Fruit fly (Drosophila melanogaster) whole organism, adult: ENCODE results near the gene Vps15.

Experiments used
- CG11617 ChIP-seq: fragments of 200-800 bp; sonication (Bioruptor generic); optimal IDR thresholded peaks from 2 replicates; lab custom pipeline; 2017; ENCODE audit warnings: mild to moderate bottlenecking, missing biosample characterization, missing genetic modification reagents, missing genetic modification characterization
- CG12768 ChIP-seq: fragments of 200-800 bp; sonication (Bioruptor generic); optimal IDR thresholded peaks from 2 replicates; lab custom pipeline; 2017; ENCODE audit warnings: missing biosample characterization, missing genetic modification characterization, mild to moderate bottlenecking, moderate library complexity, missing genetic modification reagents
- CG14711 ChIP-seq: fragments of 200-800 bp; sonication (Bioruptor generic); optimal IDR thresholded peaks from 2 replicates; lab custom pipeline; 2018; ENCODE audit warnings: missing biosample characterization, mild to moderate bottlenecking, missing genetic modification characterization, moderate library complexity
- CG1620 ChIP-seq: fragments of 200-800 bp; sonication (Bioruptor generic); optimal IDR thresholded peaks from 2 replicates; lab custom pipeline; 2016; ENCODE audit warnings: missing biosample characterization, missing genetic modification characterization
- CG33017 ChIP-seq: fragments of 200-800 bp; sonication (Bioruptor generic); optimal IDR thresholded peaks from 2 replicates; lab custom pipeline; 2018; ENCODE audit warnings: missing biosample characterization, mild to moderate bottlenecking, missing genetic modification characterization, moderate library complexity
- CG7045 ChIP-seq: fragments of 200-800 bp; sonication (Bioruptor generic); optimal IDR thresholded peaks from 2 replicates; lab custom pipeline; 2017; ENCODE audit warnings: missing biosample characterization, mild to moderate bottlenecking, missing genetic modification characterization
- CG7101 ChIP-seq: fragments of 200-800 bp; sonication (Bioruptor generic); optimal IDR thresholded peaks from 2 replicates; lab custom pipeline; 2018; ENCODE audit warnings: missing biosample characterization, mild to moderate bottlenecking, missing genetic modification characterization, moderate library complexity
- Clk ChIP-seq: fragments of 200-800 bp; sonication (Bioruptor generic); optimal IDR thresholded peaks from 2 replicates; lab custom pipeline; 2017; ENCODE audit warnings: missing biosample characterization, missing genetic modification characterization
- Crg-1 ChIP-seq: fragments of 200-800 bp; sonication (Bioruptor generic); optimal IDR thresholded peaks from 2 replicates; lab custom pipeline; 2016; ENCODE audit warnings: missing biosample characterization, missing genetic modification characterization
- Hr96 ChIP-seq: fragments of 200-800 bp; sonication (Bioruptor generic); optimal IDR thresholded peaks from 2 replicates; lab custom pipeline; 2016; ENCODE audit warnings: missing biosample characterization, missing genetic modification characterization
- Mnt ChIP-seq: fragments of 200-800 bp; sonication (Bioruptor generic); optimal IDR thresholded peaks from 2 replicates; lab custom pipeline; 2016; ENCODE audit warnings: missing biosample characterization, mild to moderate bottlenecking, missing genetic modification characterization
- bab1 ChIP-seq: fragments of 200-800 bp; sonication (Bioruptor generic); optimal IDR thresholded peaks from 3 replicates; lab custom pipeline; 2019; ENCODE audit warnings: missing biosample characterization, mild to moderate bottlenecking, missing genetic modification characterization, moderate library complexity
- cic ChIP-seq: fragments of 200-800 bp; sonication (Bioruptor generic); optimal IDR thresholded peaks from 2 replicates; lab custom pipeline; 2017; ENCODE audit warnings: missing biosample characterization, mild to moderate bottlenecking, missing genetic modification characterization, moderate library complexity
- cnc ChIP-seq, 2 experiments: fragments of >200 bp; optimal IDR thresholded peaks; 2 replicates each; lab custom pipeline; 2017
- kay ChIP-seq: fragments of 200-800 bp; sonication (Bioruptor generic); peaks from one replicate; lab custom pipeline; 2016; ENCODE audit warnings: missing biosample characterization, missing genetic modification characterization, borderline replicate concordance
- ovo ChIP-seq: fragments of 200-800 bp; sonication (Bioruptor generic); optimal IDR thresholded peaks from 2 replicates; lab custom pipeline; 2016; ENCODE audit warnings: missing biosample characterization, missing genetic modification characterization
- pad ChIP-seq: fragments of 200-800 bp; sonication (Bioruptor generic); optimal IDR thresholded peaks from 3 replicates; lab custom pipeline; 2017; ENCODE audit warnings: missing biosample characterization, missing genetic modification characterization, mild to moderate bottlenecking, moderate library complexity, missing genetic modification reagents
- tj ChIP-seq: fragments of 200-800 bp; sonication (Bioruptor generic); optimal IDR thresholded peaks from 3 replicates; lab custom pipeline; 2017; ENCODE audit warnings: missing biosample characterization, mild to moderate bottlenecking, missing genetic modification characterization, moderate library complexity
- toe ChIP-seq: fragments of 200-800 bp; sonication (Bioruptor generic); optimal IDR thresholded peaks from 2 replicates; lab custom pipeline; 2016; ENCODE audit warnings: missing biosample characterization, missing genetic modification characterization

Gene Vps15

DNA sequence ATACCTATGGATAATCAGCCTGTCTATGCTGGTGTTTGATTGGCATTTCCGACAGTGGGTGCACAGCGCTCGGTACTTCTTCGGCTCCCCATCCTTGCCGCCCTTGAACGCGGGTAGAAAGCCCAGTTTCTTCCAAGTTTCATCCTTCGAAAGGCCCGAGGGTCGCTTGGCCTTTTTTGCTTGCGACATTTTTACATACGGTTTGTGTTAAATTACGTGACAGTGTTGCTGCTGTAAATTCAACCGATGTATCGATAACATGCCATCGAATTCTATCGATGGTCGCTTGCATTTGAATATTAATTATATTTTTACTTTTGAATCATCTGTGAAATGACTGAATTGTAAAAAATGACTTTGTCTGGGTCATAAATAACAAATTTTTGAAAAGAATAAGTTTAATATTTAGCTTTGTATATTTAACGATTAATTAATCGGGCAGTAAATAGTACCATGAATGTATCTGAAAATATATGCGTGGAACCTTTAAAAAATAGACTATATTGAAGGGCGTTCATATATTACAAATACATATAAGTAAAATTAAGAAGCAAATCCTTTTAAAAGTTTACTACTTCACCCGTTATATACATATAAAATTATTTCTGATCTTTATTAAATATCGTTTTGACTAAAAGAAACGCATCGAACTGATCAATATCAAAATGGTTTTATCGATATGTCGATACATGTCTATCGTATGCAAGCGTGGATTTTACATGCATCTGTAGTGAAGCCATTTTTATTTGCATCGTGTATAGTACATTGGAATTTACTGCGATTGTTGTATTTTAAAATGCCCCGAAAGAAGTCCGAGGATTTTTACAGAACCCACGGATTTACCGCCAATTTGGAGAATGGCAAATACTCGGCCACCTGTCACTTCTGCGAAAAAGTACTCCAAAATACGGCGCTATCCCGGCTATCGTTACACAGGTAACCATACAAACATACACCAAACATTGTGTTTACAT is 12.9 kb upstream of the Vps15 start, which contains the start of the genes Ibf2 and Ibf1:
Gene Ibf2 (minus strand): TSS at position 250 of the 974 bp plus-strand sequence.
Gene Ibf1 (plus strand): TSS at position 713 of the 974 bp plus-strand sequence.
- no peak for TF ChIP-seq CG7045 (GFP tag; lab: Kevin White, UChicago)
- no peak for TF ChIP-seq bab1 (GFP tag; lab: Kevin White, UChicago)
- no peak for TF ChIP-seq pad (GFP tag; lab: Kevin White, UChicago)
- no peak for TF ChIP-seq Crg-1
- TF ChIP-seq toe (GFP tag; lab: Kevin White, UChicago) = no peak
- no peak for TF ChIP-seq CG33017 (tag; lab: Kevin White, UChicago)
- no peak for TF ChIP-seq CG12768 (GFP tag; lab: Kevin White, UChicago)
- no peak for TF ChIP-seq ovo (GFP tag; lab: Kevin White, UChicago)

DNA sequence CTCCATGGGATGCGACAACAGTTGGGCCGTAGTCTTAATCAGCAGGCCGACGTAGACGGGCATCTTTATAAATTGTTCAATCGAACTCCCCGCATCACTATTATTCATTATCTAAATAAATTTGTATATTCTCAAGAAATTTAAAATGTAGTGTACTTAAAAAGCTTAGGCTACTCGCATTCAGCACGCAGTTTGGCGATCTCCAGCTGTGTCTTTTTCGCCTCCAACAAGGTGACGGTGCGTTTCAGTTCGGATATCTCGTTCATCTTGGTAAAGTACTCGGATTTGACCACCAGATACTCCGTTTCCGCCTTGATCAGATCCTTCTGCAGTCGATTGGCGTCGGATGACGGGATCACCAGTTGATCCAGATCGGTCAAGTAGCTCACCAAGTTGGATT is 11.9 kb upstream of the Vps15 start, which contains the start of gene CG16736:
Gene CG16736 (minus strand): TSS at position 101 of the 400 bp plus-strand sequence.
- TF ChIP-seq Crg-1 (no peak), CG1620 (GFP tag; lab: Kevin White, UChicago) (no peak), CG12768 (GFP tag; lab: Kevin White, UChicago) (no peak), cic (no peak), bab1 (GFP tag; lab: Kevin White, UChicago) (no peak), cnc (optimal IDR thresholded peaks at IDR 0.05; lab: Kevin White, UChicago) (no peak), CG33017 (tag; lab: Kevin White, UChicago) (no peak)

DNA sequence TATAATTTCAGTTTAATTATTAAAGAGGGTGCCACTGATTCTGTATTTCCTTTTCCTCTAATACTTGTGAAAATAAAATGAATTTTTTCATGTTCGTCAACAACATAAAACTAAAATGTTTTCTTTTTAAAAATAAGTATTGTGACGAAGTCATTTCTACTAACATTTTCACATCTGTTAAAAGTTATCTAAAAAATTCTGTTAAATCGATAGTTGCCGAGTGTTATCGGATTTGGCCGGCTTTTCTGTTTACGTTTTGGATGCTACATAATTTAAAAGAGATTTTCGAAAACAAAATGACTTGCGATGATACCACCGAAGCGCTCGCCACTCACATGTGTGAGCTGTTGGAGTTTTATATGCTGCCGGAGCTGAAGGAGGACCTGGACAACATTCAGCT is 9.1 kb upstream of the Vps15 start, which contains the start of gene CG16734:
Gene CG16734 (plus strand): TSS at position 255 of the 400 bp plus-strand sequence.
- TF ChIP-seq Hr96 (GFP tag; lab: Kevin White, UChicago) (no peak), tj (GFP tag; lab: Kevin White, UChicago) (no peak), CG11617 (GFP tag; lab: Kevin White, UChicago) (no peak), toe (GFP tag; lab: Kevin White, UChicago) (no peak), Clk (GFP tag; lab: Kevin White, UChicago) (no peak), Crg-1 (no peak), CG7101 (tag; lab: Kevin White, UChicago) (no peak), Mnt (no peak), cnc (optimal IDR thresholded peaks at IDR 0.05; lab: Kevin White, UChicago) (no peak), pad (GFP tag; lab: Kevin White, UChicago) (no peak), cic (no peak), CG1620 (GFP tag; lab: Kevin White, UChicago) (no peak), ovo (GFP tag; lab: Kevin White, UChicago) (no peak), kay (GFP tag; lab: Kevin White, UChicago) (no peak), CG14711 (tag; lab: Kevin White, UChicago) (no peak), CG33017 (tag; lab: Kevin White, UChicago) (no peak), CG12768 (GFP tag; lab: Kevin White, UChicago) (no peak)

DNA sequence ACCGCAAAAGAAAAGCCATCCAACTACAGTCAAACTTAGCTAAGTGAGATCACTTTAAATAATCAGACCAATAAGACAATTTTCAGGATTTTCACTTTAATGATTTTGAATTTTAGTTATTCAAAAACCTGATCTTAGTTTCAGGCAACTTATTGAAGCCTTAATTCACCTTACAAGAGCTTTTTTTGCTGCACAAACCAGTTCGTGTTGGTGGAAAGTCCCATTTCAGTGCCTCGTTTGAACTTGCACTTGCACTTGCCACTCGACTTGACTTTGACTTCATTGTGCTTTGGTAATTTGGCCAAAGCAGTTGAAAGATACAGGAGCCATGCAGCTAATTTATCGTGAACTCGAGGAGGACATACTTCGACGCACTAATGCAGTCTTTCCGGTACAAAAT is 5.9 kb upstream of the Vps15 start, which contains the start of gene St2:
Gene St2 (plus strand): TSS at position 301 of the 400 bp plus-strand sequence.
- TF ChIP-seq bab1 (GFP tag; lab: Kevin White, UChicago) (no peak), Hr96 (GFP tag; lab: Kevin White, UChicago) (no peak), cnc (optimal IDR thresholded peaks at IDR 0.05; lab: Kevin White, UChicago) (no peak), ovo (GFP tag; lab: Kevin White, UChicago) (no peak), Crg-1 (no peak), cic (no peak), tj (GFP tag; lab: Kevin White, UChicago) (no peak), CG7101 (tag; lab: Kevin White, UChicago) (no peak)

DNA sequence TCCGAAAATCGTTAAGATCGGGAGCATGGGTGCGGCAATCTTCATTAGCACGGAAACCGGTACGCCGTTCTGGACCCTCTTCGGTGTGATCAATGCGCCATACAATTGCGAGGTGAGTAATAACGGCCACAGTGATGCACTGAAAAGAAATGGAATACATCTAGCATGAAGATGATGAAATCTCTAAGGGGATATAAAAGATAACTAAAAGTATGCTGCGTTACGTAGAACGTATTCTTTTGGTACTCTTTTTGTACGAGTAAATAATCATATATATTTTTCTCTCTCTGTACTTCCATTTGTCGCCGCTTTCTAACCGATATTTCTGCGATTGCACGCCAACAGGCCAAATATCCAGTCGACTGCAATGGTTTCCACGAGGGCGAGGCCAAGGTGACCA is 5.2 kb upstream of the Vps15 start:
- TF ChIP-seq Crg-1 (no peak), CG11617 (GFP tag; lab: Kevin White, UChicago) (no peak), CG14711 (tag; lab: Kevin White, UChicago) (no peak), CG33017 (tag; lab: Kevin White, UChicago) (no peak), tj (GFP tag; lab: Kevin White, UChicago) (no peak), cic (no peak), CG7045 (GFP tag; lab: Kevin White, UChicago) (no peak), Mnt (no peak)

DNA sequence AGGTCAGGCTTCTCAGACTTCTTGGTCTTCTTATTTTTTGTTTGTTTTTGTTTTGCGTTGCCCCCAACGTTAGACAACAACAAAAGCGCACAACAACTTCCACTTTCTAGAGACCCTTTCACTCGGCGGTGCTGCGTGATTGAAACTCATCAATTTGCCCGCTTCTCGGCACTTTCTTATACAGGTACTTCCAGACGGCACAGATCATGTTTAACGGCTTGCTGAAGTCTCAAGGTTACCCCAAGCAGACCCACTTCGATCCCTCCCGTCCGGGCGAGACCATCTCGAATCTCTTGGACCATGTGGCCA is 4.0 kb upstream of the Vps15 start:
- no peak for TF ChIP-seq CG11617 (GFP tag; lab: Kevin White, UChicago)
- no peak for TF ChIP-seq cic
- no peak for TF ChIP-seq bab1 (GFP tag; lab: Kevin White, UChicago)
- no peak for TF ChIP-seq Clk (GFP tag; lab: Kevin White, UChicago)
- TF ChIP-seq toe (GFP tag; lab: Kevin White, UChicago) = no peak
- no peak for TF ChIP-seq tj (GFP tag; lab: Kevin White, UChicago)
- TF ChIP-seq Hr96 (GFP tag; lab: Kevin White, UChicago) = no peak
- TF ChIP-seq CG7101 (tag; lab: Kevin White, UChicago) = no peak
